Worm (Caenorhabditis elegans) whole organism, L1 larva: ENCODE measurements around the gene sir-2.3.

Source experiments
- C34B4.2 ChIP-seq: sonication (generic microtip); optimal IDR thresholded peaks from 2 replicates; lab custom pipeline; 2017; ENCODE audit warnings: mild to moderate bottlenecking, missing genetic modification characterization, missing compliant biosample characterization
- F16B12.6 ChIP-seq: fragments of 150-350 bp; optimal IDR thresholded peaks from 2 replicates; lab custom pipeline; 2014; ENCODE audit warnings: missing biosample characterization, missing genetic modification characterization
- aly-2 ChIP-seq: fragments of 150-350 bp; optimal IDR thresholded peaks from 2 replicates; lab custom pipeline; 2014; ENCODE audit warnings: missing biosample characterization, missing genetic modification characterization
- ama-1 ChIP-seq: fragments of 150-350 bp; optimal IDR thresholded peaks from 2 replicates; lab custom pipeline; 2014
- blmp-1 ChIP-seq: fragments of 150-350 bp; optimal IDR thresholded peaks from 2 replicates; lab custom pipeline; 2014; ENCODE audit warnings: missing biosample characterization, missing genetic modification characterization
- ceh-63 ChIP-seq: fragments of 200-800 bp; sonication (Bioruptor generic); optimal IDR thresholded peaks from 2 replicates; lab custom pipeline; 2018; ENCODE audit warnings: mild to moderate bottlenecking, missing genetic modification characterization, missing compliant biosample characterization
- ceh-8 ChIP-seq: fragments of 200-800 bp; sonication (Bioruptor generic); optimal IDR thresholded peaks from 2 replicates; lab custom pipeline; 2018; ENCODE audit warnings: mild to moderate bottlenecking, missing genetic modification characterization, moderate library complexity, missing compliant biosample characterization
- ceh-82 ChIP-seq, 3 experiments: fragments of 150-350 bp in 1 of 3; sonication (generic microtip) in 2 of 3; optimal IDR thresholded peaks; 2 replicates each; lab custom pipeline; 2014 to 2017; ENCODE audit warnings: missing biosample characterization in 3 of 3, missing genetic modification characterization in 3 of 3
- ceh-88 ChIP-seq: fragments of 200-800 bp; sonication (Bioruptor generic); IDR thresholded peaks from 2 replicates; pipeline ENCODE4 v1.3.6; 2022; ENCODE audit warnings: missing genetic modification characterization, missing compliant biosample characterization
- ces-1 ChIP-seq: fragments of 150-350 bp; optimal IDR thresholded peaks from 2 replicates; lab custom pipeline; 2014; ENCODE audit warnings: missing biosample characterization, missing genetic modification reagents, missing genetic modification characterization
- dpl-1 ChIP-seq, 3 experiments: fragments of 150-350 bp in 2 of 3; sonication (generic microtip) in 1 of 3; optimal IDR thresholded peaks; 2 replicates each; lab custom pipeline; 2014 to 2017; ENCODE audit warnings: missing biosample characterization in 3 of 3, missing genetic modification characterization in 3 of 3, missing genetic modification reagents in 3 of 3
- efl-3 ChIP-seq: fragments of 200-800 bp; sonication (Bioruptor generic); optimal IDR thresholded peaks from 2 replicates; lab custom pipeline; 2018; ENCODE audit warnings: mild to moderate bottlenecking, missing genetic modification characterization, missing compliant biosample characterization
- elt-2 ChIP-seq: sonication (generic microtip); optimal IDR thresholded peaks from 2 replicates; lab custom pipeline; 2016; ENCODE audit warnings: missing genetic modification characterization, mild to moderate bottlenecking, inconsistent platforms, missing compliant biosample characterization, missing genetic modification reagents
- elt-3 ChIP-seq, 6 experiments: fragments of 150-350 bp in 1 of 6; sonication (generic microtip); optimal IDR thresholded peaks; 2 replicates each; lab custom pipeline; 2017 to 2018; ENCODE audit warnings: missing biosample characterization in 6 of 6, missing genetic modification characterization in 6 of 6, inconsistent platforms in 1 of 6
- ets-5 ChIP-seq: fragments of 200-800 bp; sonication (Bioruptor generic); IDR thresholded peaks from 2 replicates; pipeline ENCODE4 v1.3.6; 2022; ENCODE audit warnings: missing genetic modification characterization, missing compliant biosample characterization
- fkh-10 ChIP-seq: sonication (generic microtip); optimal IDR thresholded peaks from 2 replicates; lab custom pipeline; 2017; ENCODE audit warnings: missing biosample characterization, missing genetic modification reagents, missing genetic modification characterization
- fkh-8 ChIP-seq: sonication (generic microtip); optimal IDR thresholded peaks from 2 replicates; lab custom pipeline; 2016; ENCODE audit warnings: mild to moderate bottlenecking, missing genetic modification characterization, missing compliant biosample characterization
- fos-1 ChIP-seq: fragments of 150-350 bp; optimal IDR thresholded peaks from 2 replicates; lab custom pipeline; 2014; ENCODE audit warnings: missing biosample characterization, missing genetic modification characterization
- hlh-4 ChIP-seq: sonication (generic microtip); optimal IDR thresholded peaks from 2 replicates; lab custom pipeline; 2016; ENCODE audit warnings: mild to moderate bottlenecking, missing genetic modification characterization, missing compliant biosample characterization
- hpl-2 ChIP-seq: fragments of 150-350 bp; optimal IDR thresholded peaks from 2 replicates; lab custom pipeline; 2014; ENCODE audit warnings: missing biosample characterization, missing genetic modification reagents, missing genetic modification characterization
- irx-1 ChIP-seq: sonication (generic microtip); optimal IDR thresholded peaks from 2 replicates; lab custom pipeline; 2016; ENCODE audit warnings: missing genetic modification characterization, missing compliant biosample characterization
- lin-14 ChIP-seq: fragments of 200-800 bp; sonication (Bioruptor generic); optimal IDR thresholded peaks from 2 replicates; lab custom pipeline; 2018; ENCODE audit warnings: mild to moderate bottlenecking, missing genetic modification characterization, moderate library complexity, missing compliant biosample characterization
- lin-15B ChIP-seq: fragments of 150-350 bp; sonication (generic microtip); optimal IDR thresholded peaks from 3 replicates; lab custom pipeline; 2014; ENCODE audit warnings: missing biosample characterization, missing genetic modification characterization
- lin-35 ChIP-seq, 2 experiments: fragments of 150-350 bp; optimal IDR thresholded peaks; 2 replicates each; lab custom pipeline; 2014; ENCODE audit warnings: missing biosample characterization in 2 of 2, missing genetic modification characterization in 2 of 2, missing genetic modification reagents in 2 of 2
- lir-3 ChIP-seq: sonication (generic microtip); optimal IDR thresholded peaks from 2 replicates; lab custom pipeline; 2016; ENCODE audit warnings: mild to moderate bottlenecking, missing genetic modification characterization, moderate library complexity, missing compliant biosample characterization; ENCODE audit not compliant: poor library complexity
- lsy-2 ChIP-seq, 2 experiments: fragments of 150-350 bp; optimal IDR thresholded peaks; 2 replicates each; lab custom pipeline; 2014; ENCODE audit warnings: missing biosample characterization in 2 of 2, missing genetic modification characterization in 2 of 2
- mef-2 ChIP-seq: fragments of 150-350 bp; optimal IDR thresholded peaks from 2 replicates; lab custom pipeline; 2014; ENCODE audit warnings: missing biosample characterization, missing genetic modification characterization
- mep-1 ChIP-seq: fragments of 150-350 bp; optimal IDR thresholded peaks from 2 replicates; lab custom pipeline; 2014; ENCODE audit warnings: missing biosample characterization, missing genetic modification characterization
- nhr-11 ChIP-seq: fragments of 150-350 bp; optimal IDR thresholded peaks from 2 replicates; lab custom pipeline; 2014; ENCODE audit warnings: missing biosample characterization, missing genetic modification characterization
- nhr-12 ChIP-seq: sonication (generic microtip); optimal IDR thresholded peaks from 2 replicates; lab custom pipeline; 2017; ENCODE audit warnings: missing biosample characterization, missing genetic modification characterization
- nhr-19 ChIP-seq: fragments of 200-800 bp; sonication (Bioruptor generic); conservative IDR thresholded peaks from 2 replicates; pipeline ENCODE4 v1.3.6; 2022; ENCODE audit warnings: missing genetic modification characterization, missing compliant biosample characterization
- nhr-20 ChIP-seq: sonication (generic microtip); optimal IDR thresholded peaks from 2 replicates; lab custom pipeline; 2016; ENCODE audit warnings: mild to moderate bottlenecking, missing genetic modification characterization, missing compliant biosample characterization
- nhr-237 ChIP-seq: fragments of 150-350 bp; optimal IDR thresholded peaks from 2 replicates; lab custom pipeline; 2014; ENCODE audit warnings: missing biosample characterization, missing genetic modification characterization
- nhr-71 ChIP-seq: sonication (generic microtip); optimal IDR thresholded peaks from 2 replicates; lab custom pipeline; 2016; ENCODE audit warnings: mild to moderate bottlenecking, missing genetic modification characterization, moderate library complexity, missing compliant biosample characterization
- nhr-76 ChIP-seq: sonication (generic microtip); optimal IDR thresholded peaks from 2 replicates; lab custom pipeline; 2017; ENCODE audit warnings: missing biosample characterization, missing genetic modification characterization
- nhr-77 ChIP-seq: fragments of 150-350 bp; optimal IDR thresholded peaks from 2 replicates; lab custom pipeline; 2014; ENCODE audit warnings: missing biosample characterization, missing genetic modification characterization
- nhr-84 ChIP-seq: sonication (generic microtip); optimal IDR thresholded peaks from 2 replicates; lab custom pipeline; 2017; ENCODE audit warnings: missing biosample characterization, missing genetic modification characterization
- nhr-90 ChIP-seq: sonication (generic microtip); optimal IDR thresholded peaks from 2 replicates; lab custom pipeline; 2016; ENCODE audit warnings: mild to moderate bottlenecking, missing genetic modification characterization, missing compliant biosample characterization; ENCODE audit not compliant: poor library complexity
- pag-3 ChIP-seq: sonication (generic microtip); optimal IDR thresholded peaks from 2 replicates; lab custom pipeline; 2017; ENCODE audit warnings: missing genetic modification characterization, mild to moderate bottlenecking, missing compliant biosample characterization, antibody characterized with exemption, borderline replicate concordance; ENCODE audit not compliant: insufficient read depth
- skn-1 ChIP-seq: fragments of 150-350 bp; optimal IDR thresholded peaks from 2 replicates; lab custom pipeline; 2014; ENCODE audit warnings: missing biosample characterization, missing genetic modification characterization
- snu-23 ChIP-seq: sonication (generic microtip); optimal IDR thresholded peaks from 2 replicates; lab custom pipeline; 2016; ENCODE audit warnings: missing genetic modification characterization, missing compliant biosample characterization
- sox-4 ChIP-seq: sonication (generic microtip); optimal IDR thresholded peaks from 2 replicates; lab custom pipeline; 2016; ENCODE audit warnings: missing genetic modification characterization, missing compliant biosample characterization
- sptf-1 ChIP-seq: fragments of 150-350 bp; optimal IDR thresholded peaks from 2 replicates; lab custom pipeline; 2014; ENCODE audit warnings: missing biosample characterization, missing genetic modification characterization
- sup-37 ChIP-seq: fragments of 200-800 bp; sonication (Bioruptor generic); optimal IDR thresholded peaks from 2 replicates; lab custom pipeline; 2018; ENCODE audit warnings: mild to moderate bottlenecking, missing genetic modification characterization, missing compliant biosample characterization
- swsn-7 ChIP-seq: sonication (generic microtip); optimal IDR thresholded peaks from 2 replicates; lab custom pipeline; 2016; ENCODE audit warnings: missing genetic modification characterization, missing compliant biosample characterization
- tbx-2 ChIP-seq: sonication (generic microtip); optimal IDR thresholded peaks from 2 replicates; lab custom pipeline; 2016; ENCODE audit warnings: missing genetic modification characterization, missing compliant biosample characterization
- unc-130 ChIP-seq: fragments of 150-350 bp; optimal IDR thresholded peaks from 2 replicates; lab custom pipeline; 2017; ENCODE audit warnings: missing biosample characterization, missing genetic modification characterization, inconsistent platforms
- unc-62 ChIP-seq: fragments of 150-350 bp; optimal IDR thresholded peaks from 2 replicates; lab custom pipeline; 2014; ENCODE audit warnings: missing biosample characterization, missing genetic modification reagents, missing genetic modification characterization
- unc-86 ChIP-seq: sonication (generic microtip); optimal IDR thresholded peaks from 2 replicates; lab custom pipeline; 2016; ENCODE audit warnings: missing genetic modification characterization, missing compliant biosample characterization
- zag-1 ChIP-seq: fragments of 150-350 bp; optimal IDR thresholded peaks from 2 replicates; lab custom pipeline; 2014; ENCODE audit warnings: missing biosample characterization, missing genetic modification characterization
- zip-4 ChIP-seq: fragments of 200-800 bp; sonication (Bioruptor generic); optimal IDR thresholded peaks from 2 replicates; lab custom pipeline; 2018; ENCODE audit warnings: mild to moderate bottlenecking, missing genetic modification characterization, moderate library complexity, missing compliant biosample characterization

The sir-2.3 gene

DNA sequence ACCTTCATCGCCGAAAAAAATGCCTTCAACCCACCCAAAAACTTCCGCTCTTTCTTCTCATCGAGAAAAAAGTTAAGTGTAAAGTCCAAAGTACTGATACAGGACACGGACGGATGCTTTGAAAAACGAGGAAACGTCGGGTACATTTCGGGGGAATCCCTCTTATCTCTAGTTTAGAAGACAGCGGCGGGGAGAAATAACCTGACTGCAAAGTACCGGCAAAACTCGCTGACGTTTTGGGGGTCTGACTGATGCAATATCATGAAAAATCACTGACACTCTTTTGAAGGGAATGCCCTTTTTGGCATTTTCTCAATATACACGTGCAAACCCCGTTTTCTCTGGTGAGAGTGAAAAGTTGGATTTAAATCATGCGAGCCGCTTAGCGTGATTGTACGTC, 25.0 kb downstream of the sir-2.3 start (continued):
- TF ChIP-seq ceh-8 (GFP tag; lab: Kevin White, UChicago) = no peak
- peak; percentile 18 to 50 for TF ChIP-seq lsy-2 (tag; optimal IDR thresholded peaks at IDR 0.05; lab: Kevin White, UChicago)
- peak; percentile 10 for TF ChIP-seq irx-1 (tag; lab: Kevin White, UChicago)
- peak; percentile 62 for TF ChIP-seq mep-1 (tag; lab: Kevin White, UChicago)
- peak; percentile 75 for TF ChIP-seq nhr-90 (tag; lab: Kevin White, UChicago)
- peak; percentile 20 for TF ChIP-seq nhr-11 (tag; lab: Kevin White, UChicago)
- peak in 1 of 3 experiments; percentile 4 for TF ChIP-seq ceh-82 (tag; optimal IDR thresholded peaks at IDR 0.05; lab: Kevin White, UChicago)
- peak in 4 of 6 experiments; percentile 2 to 91 (median 64) for TF ChIP-seq elt-3 (tag; optimal IDR thresholded peaks at IDR 0.05; lab: Kevin White, UChicago)
- TF ChIP-seq lin-15B = no peak
- no peak for TF ChIP-seq C34B4.2 (tag; lab: Kevin White, UChicago)
- TF ChIP-seq nhr-76 (tag; lab: Kevin White, UChicago) = no peak
- peak; percentile 38 for TF ChIP-seq nhr-77 (tag; lab: Kevin White, UChicago)
- no peak for TF ChIP-seq unc-62 (GFP tag; lab: Kevin White, UChicago)
- TF ChIP-seq lin-14 (GFP tag; lab: Kevin White, UChicago) = peak; percentile 94
- peak; percentile 77 for TF ChIP-seq elt-2 (tag; lab: Kevin White, UChicago)
- TF ChIP-seq hlh-4 (tag; lab: Kevin White, UChicago) = no peak
- TF ChIP-seq F16B12.6 (tag; lab: Kevin White, UChicago) = no peak
- TF ChIP-seq ama-1 (lab: Kevin White, UChicago) = no peak
- TF ChIP-seq sptf-1 = no peak
- peak; percentile 88 for TF ChIP-seq tbx-2 (tag; lab: Kevin White, UChicago)
- no peak for TF ChIP-seq nhr-237 (tag; lab: Kevin White, UChicago)
- TF ChIP-seq ceh-63 (GFP tag; lab: Kevin White, UChicago) = no peak
- TF ChIP-seq nhr-19 (GFP tag; lab: Robert Waterston, UW) = peak; percentile 91
- TF ChIP-seq ceh-88 (GFP tag; lab: Robert Waterston, UW) = no peak

DNA sequence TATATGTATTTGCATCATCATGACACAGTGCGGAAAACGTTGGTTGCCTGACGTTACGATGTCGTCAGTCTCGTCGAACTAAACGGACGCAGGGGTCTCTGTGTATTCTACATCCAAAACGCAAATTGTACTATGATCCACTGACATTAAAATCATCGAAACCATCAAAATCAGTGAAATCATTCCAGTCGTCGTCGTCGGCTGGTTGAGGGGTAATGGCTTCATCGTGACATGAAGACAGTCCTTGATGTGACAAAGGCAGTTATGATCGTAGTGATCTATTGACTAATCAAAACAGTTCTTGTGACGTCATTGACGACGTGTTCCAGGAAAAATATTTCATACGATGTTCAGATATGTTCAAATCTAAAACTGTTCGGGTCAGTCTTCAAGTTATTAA, 26.2 kb downstream of the sir-2.3 start:
- no peak for TF ChIP-seq lin-15B
- no peak for TF ChIP-seq zag-1
- peak; percentile 84 for TF ChIP-seq blmp-1
- TF ChIP-seq zip-4 (GFP tag; lab: Kevin White, UChicago) = no peak
- no peak for TF ChIP-seq hpl-2 (GFP tag; lab: Kevin White, UChicago)
- TF ChIP-seq ceh-63 (GFP tag; lab: Kevin White, UChicago) = no peak
- TF ChIP-seq C34B4.2 (tag; lab: Kevin White, UChicago) = no peak
- no peak for TF ChIP-seq ces-1 (GFP tag; lab: Kevin White, UChicago)
- TF ChIP-seq ama-1 (lab: Kevin White, UChicago) = no peak
- no peak for TF ChIP-seq nhr-12 (tag; lab: Kevin White, UChicago)
- no peak for TF ChIP-seq mef-2 (tag; lab: Kevin White, UChicago)
- TF ChIP-seq snu-23 = peak; percentile 33
- TF ChIP-seq ceh-82 (tag; optimal IDR thresholded peaks at IDR 0.05; lab: Kevin White, UChicago) = no peak
- TF ChIP-seq fkh-10 = no peak
- TF ChIP-seq pag-3 (tag; lab: Kevin White, UChicago) = no peak
- TF ChIP-seq sup-37 = no peak
- TF ChIP-seq lin-35 (GFP tag; optimal IDR thresholded peaks at IDR 0.05; lab: Kevin White, UChicago) = no peak
- TF ChIP-seq unc-86 (tag; lab: Kevin White, UChicago) = no peak
- no peak for TF ChIP-seq fos-1
- TF ChIP-seq sox-4 (tag; lab: Kevin White, UChicago) = no peak
- TF ChIP-seq nhr-20 = peak; percentile 42
- no peak for TF ChIP-seq skn-1 (tag; lab: Kevin White, UChicago)
- no peak for TF ChIP-seq efl-3 (GFP tag; lab: Kevin White, UChicago)
- no peak for TF ChIP-seq unc-130 (tag; lab: Kevin White, UChicago)
- no peak for TF ChIP-seq fkh-8 (tag; lab: Kevin White, UChicago)
- no peak for TF ChIP-seq nhr-84
- no peak for TF ChIP-seq lir-3 (tag; lab: Kevin White, UChicago)
- TF ChIP-seq aly-2 (tag; lab: Kevin White, UChicago) = no peak
- no peak for TF ChIP-seq unc-62 (GFP tag; lab: Kevin White, UChicago)
- TF ChIP-seq dpl-1 (GFP tag; optimal IDR thresholded peaks at IDR 0.05; lab: Kevin White, UChicago) = no peak
- no peak for TF ChIP-seq ceh-8 (GFP tag; lab: Kevin White, UChicago)
- TF ChIP-seq nhr-19 (GFP tag; lab: Robert Waterston, UW) = peak; percentile 33
- peak; percentile 20 for TF ChIP-seq nhr-71 (tag; lab: Kevin White, UChicago)
- no peak for TF ChIP-seq ets-5 (GFP tag; lab: Robert Waterston, UW)
- TF ChIP-seq swsn-7 (tag; lab: Kevin White, UChicago) = no peak
- no peak for TF ChIP-seq nhr-90 (tag; lab: Kevin White, UChicago)
